Worm (Caenorhabditis elegans) whole organism, L4 larva: ENCODE results near the gene K02E10.7.
A peak's percentile ranks its signal among the peaks of the same experiment; 100 is the strongest.

Source experiments
- F10B5.3 ChIP-seq: sonication (generic microtip); optimal IDR thresholded peaks from 2 replicates; lab custom pipeline; 2016; ENCODE audit warnings: mild to moderate bottlenecking, missing genetic modification characterization, missing compliant biosample characterization
- F26F4.8 ChIP-seq: fragments of 200-800 bp; sonication (Bioruptor generic); conservative IDR thresholded peaks from 2 replicates; pipeline ENCODE4 v1.3.6; 2022; ENCODE audit warnings: missing genetic modification characterization, missing compliant biosample characterization
- F44E2.7 ChIP-seq: fragments of 200-800 bp; sonication (Bioruptor generic); IDR thresholded peaks from 2 replicates; pipeline ENCODE4 v2.1.2; 2022; ENCODE audit warnings: missing genetic modification characterization, missing compliant biosample characterization
- F49E8.2 ChIP-seq: sonication (generic microtip); optimal IDR thresholded peaks from 2 replicates; lab custom pipeline; 2016; ENCODE audit warnings: missing compliant biosample characterization, mild to moderate bottlenecking, missing genetic modification characterization, borderline replicate concordance
- T20F7.1 ChIP-seq: fragments of 200-800 bp; sonication (Bioruptor generic); optimal IDR thresholded peaks from 2 replicates; lab custom pipeline; 2018; ENCODE audit warnings: mild to moderate bottlenecking, missing genetic modification characterization, missing compliant biosample characterization
- Y105C5A.15 ChIP-seq: fragments of 200-800 bp; sonication (Bioruptor generic); IDR thresholded peaks from 2 replicates; pipeline ENCODE4 v1.3.6; 2022; ENCODE audit warnings: missing genetic modification characterization, missing compliant biosample characterization
- Y48G9A.11 ChIP-seq: fragments of 200-800 bp; sonication (Bioruptor generic); IDR thresholded peaks from 2 replicates; pipeline ENCODE4 v1.3.6; 2022; ENCODE audit warnings: missing genetic modification reagents, missing genetic modification characterization, missing compliant biosample characterization
- Y75B8A.6 ChIP-seq: fragments of 200-800 bp; sonication (Bioruptor generic); IDR thresholded peaks from 2 replicates; pipeline ENCODE4 v1.3.6; 2022; ENCODE audit warnings: missing genetic modification reagents, missing genetic modification characterization, missing compliant biosample characterization
- aha-1 ChIP-seq: fragments of 150-350 bp; peaks from one replicate; lab custom pipeline; 2014; ENCODE audit warnings: missing biosample characterization, missing genetic modification characterization
- arid-1 ChIP-seq: fragments of 200-800 bp; sonication (Bioruptor generic); conservative IDR thresholded peaks from 2 replicates; pipeline ENCODE4 v1.3.6; 2022; ENCODE audit warnings: missing genetic modification reagents, missing genetic modification characterization, missing compliant biosample characterization
- ceh-20 ChIP-seq: fragments of 200-800 bp; sonication (Bioruptor generic); IDR thresholded peaks from 2 replicates; pipeline ENCODE4 v1.3.6; 2022; ENCODE audit warnings: missing genetic modification reagents, missing genetic modification characterization, missing compliant biosample characterization
- ceh-44 ChIP-seq: fragments of 200-800 bp; sonication (Bioruptor generic); IDR thresholded peaks from 2 replicates; pipeline ENCODE4 v1.3.6; 2022; ENCODE audit warnings: missing genetic modification reagents, missing genetic modification characterization, missing compliant biosample characterization
- ceh-82 ChIP-seq: sonication (generic microtip); optimal IDR thresholded peaks from 2 replicates; lab custom pipeline; 2017; ENCODE audit warnings: missing biosample characterization, missing genetic modification characterization
- daf-16 ChIP-seq, 3 experiments: sonication (generic microtip); optimal IDR thresholded peaks; 2 replicates each; lab custom pipeline; 2016 to 2017; ENCODE audit warnings: missing genetic modification characterization in 3 of 3, missing genetic modification reagents in 3 of 3, mild to moderate bottlenecking in 2 of 3, missing compliant biosample characterization in 2 of 3, missing biosample characterization in 1 of 3, moderate library complexity in 1 of 3
- daf-19 ChIP-seq: fragments of 200-800 bp; sonication (Bioruptor generic); conservative IDR thresholded peaks from 2 replicates; pipeline ENCODE4 v1.3.6; 2022; ENCODE audit warnings: missing genetic modification characterization, missing compliant biosample characterization
- duxl-1 ChIP-seq: sonication (generic microtip); optimal IDR thresholded peaks from 2 replicates; lab custom pipeline; 2016; ENCODE audit warnings: mild to moderate bottlenecking, missing genetic modification characterization, moderate library complexity, missing compliant biosample characterization; ENCODE audit not compliant: poor library complexity
- dve-1 ChIP-seq: sonication (generic microtip); optimal IDR thresholded peaks from 2 replicates; lab custom pipeline; 2017; ENCODE audit warnings: antibody characterized with exemption, mild to moderate bottlenecking, missing genetic modification characterization, missing compliant biosample characterization; ENCODE audit not compliant: insufficient read depth
- egl-27 ChIP-seq: sonication (generic microtip); optimal IDR thresholded peaks from 3 replicates; lab custom pipeline; 2017; ENCODE audit warnings: missing biosample characterization, missing genetic modification reagents, missing genetic modification characterization
- egl-43 ChIP-seq: fragments of 200-800 bp; sonication (Bioruptor generic); IDR thresholded peaks from 2 replicates; pipeline ENCODE4 v1.3.6; 2022; ENCODE audit warnings: missing genetic modification reagents, missing genetic modification characterization, missing compliant biosample characterization
- fkh-10 ChIP-seq: fragments of 150-350 bp; optimal IDR thresholded peaks from 2 replicates; lab custom pipeline; 2014; ENCODE audit warnings: missing biosample characterization, missing genetic modification reagents, missing genetic modification characterization
- lim-7 ChIP-seq: fragments of 200-800 bp; sonication (Bioruptor generic); IDR thresholded peaks from 2 replicates; pipeline ENCODE4 v1.3.6; 2022; ENCODE audit warnings: missing genetic modification characterization, missing compliant biosample characterization
- lir-3 ChIP-seq: sonication (generic microtip); optimal IDR thresholded peaks from 2 replicates; lab custom pipeline; 2016; ENCODE audit warnings: mild to moderate bottlenecking, missing genetic modification characterization, missing compliant biosample characterization
- mdt-29 ChIP-seq: fragments of 200-800 bp; sonication (Bioruptor generic); IDR thresholded peaks from 2 replicates; pipeline ENCODE4 v1.3.6; 2022; ENCODE audit warnings: missing genetic modification reagents, missing genetic modification characterization, missing compliant biosample characterization
- mep-1 ChIP-seq: fragments of 150-350 bp; sonication (generic microtip); optimal IDR thresholded peaks from 3 replicates; lab custom pipeline; 2014; ENCODE audit warnings: missing biosample characterization, missing genetic modification characterization
- mxl-2 ChIP-seq: fragments of 200-800 bp; sonication (Bioruptor generic); conservative IDR thresholded peaks from 2 replicates; pipeline ENCODE4 v1.3.6; 2022; ENCODE audit warnings: missing genetic modification reagents, missing genetic modification characterization, missing compliant biosample characterization
- nhr-10 ChIP-seq: fragments of 150-350 bp; optimal IDR thresholded peaks from 2 replicates; lab custom pipeline; 2014; ENCODE audit warnings: missing biosample characterization, missing genetic modification characterization
- nhr-102 ChIP-seq: sonication (generic microtip); optimal IDR thresholded peaks from 2 replicates; lab custom pipeline; 2016; ENCODE audit warnings: mild to moderate bottlenecking, missing genetic modification characterization, moderate library complexity, missing compliant biosample characterization
- nhr-11 ChIP-seq: fragments of 150-350 bp; optimal IDR thresholded peaks from 2 replicates; lab custom pipeline; 2014; ENCODE audit warnings: missing biosample characterization, missing genetic modification characterization
- nhr-237 ChIP-seq: sonication (generic microtip); optimal IDR thresholded peaks from 2 replicates; lab custom pipeline; 2017; ENCODE audit warnings: missing biosample characterization, missing genetic modification characterization
- nhr-25 ChIP-seq: sonication (generic microtip); optimal IDR thresholded peaks from 2 replicates; lab custom pipeline; 2017; ENCODE audit warnings: missing genetic modification characterization, mild to moderate bottlenecking, missing compliant biosample characterization, antibody characterized with exemption, moderate library complexity, borderline replicate concordance; ENCODE audit not compliant: insufficient read depth
- nhr-28 ChIP-seq: fragments of 150-350 bp; optimal IDR thresholded peaks from 2 replicates; lab custom pipeline; 2014; ENCODE audit warnings: missing biosample characterization, missing genetic modification characterization
- nhr-42 ChIP-seq: fragments of 200-800 bp; sonication (Bioruptor generic); IDR thresholded peaks from 2 replicates; pipeline ENCODE4 v1.3.6; 2022; ENCODE audit warnings: missing genetic modification characterization, missing compliant biosample characterization
- pha-4 ChIP-seq, 2 experiments: fragments of 150-350 bp in 1 of 2; fragments of 200-800 bp in 1 of 2; sonication (Bioruptor generic) in 1 of 2; IDR thresholded peaks in 1 of 2; optimal IDR thresholded peaks in 1 of 2; 2 replicates each; pipeline versions ENCODE4 v1.3.6 to Lab custom; 2014 to 2022; ENCODE audit warnings: missing genetic modification characterization in 2 of 2, missing genetic modification reagents in 2 of 2, missing biosample characterization in 1 of 2, missing compliant biosample characterization in 1 of 2
- sdz-12 ChIP-seq: fragments of 200-800 bp; sonication (Bioruptor generic); optimal IDR thresholded peaks from 2 replicates; lab custom pipeline; 2018; ENCODE audit warnings: mild to moderate bottlenecking, missing genetic modification characterization, missing compliant biosample characterization
- set-16 ChIP-seq: fragments of 200-800 bp; sonication (Bioruptor generic); IDR thresholded peaks from 2 replicates; pipeline ENCODE4 v1.3.6; 2022; ENCODE audit warnings: missing genetic modification reagents, missing genetic modification characterization, missing compliant biosample characterization
- skn-1 ChIP-seq: fragments of 150-350 bp; optimal IDR thresholded peaks from 2 replicates; lab custom pipeline; 2014; ENCODE audit warnings: missing biosample characterization, missing genetic modification characterization
- snpc-1.2 ChIP-seq: fragments of 200-800 bp; sonication (Bioruptor generic); IDR thresholded peaks from 2 replicates; pipeline ENCODE4 v1.3.6; 2022; ENCODE audit warnings: missing genetic modification reagents, missing genetic modification characterization, missing compliant biosample characterization
- spr-1 ChIP-seq: sonication (generic microtip); optimal IDR thresholded peaks from 2 replicates; lab custom pipeline; 2016; ENCODE audit warnings: mild to moderate bottlenecking, missing genetic modification characterization, missing compliant biosample characterization
- spr-3 ChIP-seq: fragments of 200-800 bp; sonication (Bioruptor generic); optimal IDR thresholded peaks from 2 replicates; lab custom pipeline; 2018; ENCODE audit warnings: mild to moderate bottlenecking, missing genetic modification characterization, missing compliant biosample characterization
- tra-1 ChIP-seq: fragments of 200-800 bp; sonication (Bioruptor generic); IDR thresholded peaks from 2 replicates; pipeline ENCODE4 v1.3.6; 2022; ENCODE audit warnings: missing genetic modification reagents, missing genetic modification characterization, missing compliant biosample characterization
- unc-130 ChIP-seq: sonication (generic microtip); optimal IDR thresholded peaks from 2 replicates; lab custom pipeline; 2016; ENCODE audit warnings: missing genetic modification reagents, missing genetic modification characterization, missing compliant biosample characterization
- vab-7 ChIP-seq: fragments of 200-800 bp; sonication (Bioruptor generic); IDR thresholded peaks from 2 replicates; pipeline ENCODE4 v1.3.6; 2022; ENCODE audit warnings: missing genetic modification reagents, missing genetic modification characterization, missing compliant biosample characterization
- zag-1 ChIP-seq: fragments of 150-350 bp; optimal IDR thresholded peaks from 2 replicates; lab custom pipeline; 2014; ENCODE audit warnings: missing biosample characterization, missing genetic modification characterization
- zip-2 ChIP-seq: fragments of 150-350 bp; optimal IDR thresholded peaks from 2 replicates; lab custom pipeline; 2014; ENCODE audit warnings: missing biosample characterization, missing genetic modification characterization

Gene K02E10.7

ce11 chrX:2527877-2528276, 19.5 kb upstream of the K02E10.7 start (continued):
- TF ChIP-seq ceh-82 (tag; lab: Kevin White, UChicago) (no peak), mxl-2 (GFP tag; lab: Robert Waterston, UW) (no peak), unc-130 (GFP tag; lab: Kevin White, UChicago) (peak; percentile 8), arid-1 (peak; percentile 67), F10B5.3 (tag; lab: Kevin White, UChicago) (peak; percentile 52), Y105C5A.15 (GFP tag; lab: Robert Waterston, UW) (no peak), set-16 (GFP tag; lab: Robert Waterston, UW) (peak; percentile 54; the same call in 1 of the 2 replicates), mdt-29 (0 out of 2 replicates have a peak, but pooled peaks have one; percentile 41), sdz-12 (GFP tag; lab: Kevin White, UChicago) (no peak), F44E2.7 (GFP tag; lab: Robert Waterston, UW) (0 out of 2 replicates have a peak, but pooled peaks have one; percentile 51), spr-3 (GFP tag; lab: Kevin White, UChicago) (peak; percentile 34), nhr-25 (tag; lab: Kevin White, UChicago) (no peak), zag-1 (tag; lab: Kevin White, UChicago) (no peak), daf-19 (no peak), zip-2 (tag; lab: Kevin White, UChicago) (no peak), F49E8.2 (tag; lab: Kevin White, UChicago) (peak; percentile 33), nhr-11 (tag; lab: Kevin White, UChicago) (no peak), aha-1 (tag; lab: Kevin White, UChicago) (no peak), fkh-10 (GFP tag; lab: Kevin White, UChicago) (peak; percentile 4)

ce11 chrX:2527194-2527593, 18.8 kb upstream of the K02E10.7 start:
- no peak for TF ChIP-seq egl-43 (GFP tag; lab: Robert Waterston, UW)
- TF ChIP-seq dve-1: no peak
- TF ChIP-seq mep-1 (tag; lab: Kevin White, UChicago): no peak
- TF ChIP-seq egl-27 (tag; lab: Kevin White, UChicago): no peak
- TF ChIP-seq ceh-20 (GFP tag; lab: Robert Waterston, UW): no peak

- TF ChIP-seq duxl-1 (tag; lab: Kevin White, UChicago) (peak; percentile 27), tra-1 (GFP tag; lab: Robert Waterston, UW) (0 out of 2 replicates have a peak, but pooled peaks have one; percentile 35), Y48G9A.11 (GFP tag; lab: Robert Waterston, UW) (0 out of 2 replicates have a peak, but pooled peaks have one; percentile 15), unc-130 (GFP tag; lab: Kevin White, UChicago) (no peak), F10B5.3 (tag; lab: Kevin White, UChicago) (no peak), nhr-28 (tag; lab: Kevin White, UChicago) (no peak), nhr-237 (tag; lab: Kevin White, UChicago) (no peak), Y75B8A.6 (GFP tag; lab: Robert Waterston, UW) (no peak), skn-1 (no peak), pha-4 (GFP tag; IDR thresholded peaks at IDR 0.05; lab: Robert Waterston, UW) (peak; percentile 76; the same call in 1 of the 2 replicates), pha-4 (tag; optimal IDR thresholded peaks at IDR 0.05; lab: Kevin White, UChicago) (no peak), egl-43 (GFP tag; lab: Robert Waterston, UW) (peak; percentile 47; the same call in 1 of the 2 replicates), F26F4.8 (GFP tag; lab: Robert Waterston, UW) (0 out of 2 replicates have a peak, but pooled peaks have one; percentile 9), nhr-10 (tag; lab: Kevin White, UChicago) (no peak), T20F7.1 (GFP tag; lab: Kevin White, UChicago) (no peak), nhr-102 (tag; lab: Kevin White, UChicago) (no peak), aha-1 (tag; lab: Kevin White, UChicago) (peak; percentile 86), nhr-25 (tag; lab: Kevin White, UChicago) (no peak), fkh-10 (GFP tag; lab: Kevin White, UChicago) (no peak), snpc-1.2 (GFP tag; lab: Robert Waterston, UW) (peak; percentile 52; the same call in 1 of the 2 replicates), ceh-44 (peak; percentile 32; the same call in 1 of the 2 replicates), spr-1 (tag; lab: Kevin White, UChicago) (no peak), lir-3 (no peak), lim-7 (GFP tag; lab: Robert Waterston, UW) (peak; percentile 71), mxl-2 (GFP tag; lab: Robert Waterston, UW) (0 out of 2 replicates have a peak, but pooled peaks have one; percentile 25), daf-16 (GFP tag; optimal IDR thresholded peaks at IDR 0.05; lab: Kevin White, UChicago) (peak in 1 of 2 experiments; percentile 8), daf-16 (tag; optimal IDR thresholded peaks at IDR 0.05; lab: Kevin White, UChicago) (peak; percentile 29), nhr-42 (no peak), arid-1 (peak; percentile 44; the same call in 1 of the 2 replicates), vab-7 (0 out of 2 replicates have a peak, but pooled peaks have one; percentile 32)
These were observed 17.7 kb upstream of the K02E10.7 start for ce11 chrX:2526078-2526477.
